Fruit fly (Drosophila melanogaster) Kc167 (cell line): Measurements from ENCODE around the gene SecCl.

Experiments
- Myc ChIP-seq: fragments of >200 bp; optimal IDR thresholded peaks from 2 replicates; lab custom pipeline; 2017; ENCODE audit warnings: missing external identifiers
- Sin3A ChIP-seq: fragments of >200 bp; optimal IDR thresholded peaks from 2 replicates; lab custom pipeline; 2018; ENCODE audit warnings: missing external identifiers
- h ChIP-seq: fragments of >200 bp; optimal IDR thresholded peaks from 3 replicates; lab custom pipeline; 2018; ENCODE audit warnings: missing external identifiers
- insv ChIP-seq: fragments of >200 bp; optimal IDR thresholded peaks from 3 replicates; lab custom pipeline; 2018; ENCODE audit warnings: missing external identifiers
- psq ChIP-seq: fragments of >200 bp; optimal IDR thresholded peaks from 2 replicates; lab custom pipeline; 2017; ENCODE audit warnings: missing external identifiers
- ttk ChIP-seq: sonication (Bioruptor generic); optimal IDR thresholded peaks from 2 replicates; lab custom pipeline; 2017; ENCODE audit warnings: missing external identifiers

The SecCl gene

dm6 chr3L:17506830-17507229 lies 36.9 kb downstream of the SecCl start:
- TF ChIP-seq psq (lab: Kevin White, UChicago), result no peak
- TF ChIP-seq Myc (lab: Kevin White, UChicago), result no peak
- no peak for TF ChIP-seq ttk (lab: Kevin White, UChicago)
- no peak for TF ChIP-seq h
- no peak for TF ChIP-seq Sin3A
- no peak for TF ChIP-seq insv (lab: Kevin White, UChicago)

- TF ChIP-seq insv (lab: Kevin White, UChicago) (no peak), Myc (lab: Kevin White, UChicago) (no peak), psq (lab: Kevin White, UChicago) (no peak), h (no peak)
Observed at dm6 chr3L:17513492-17513891, 43.6 kb downstream of the SecCl start.

DNA sequence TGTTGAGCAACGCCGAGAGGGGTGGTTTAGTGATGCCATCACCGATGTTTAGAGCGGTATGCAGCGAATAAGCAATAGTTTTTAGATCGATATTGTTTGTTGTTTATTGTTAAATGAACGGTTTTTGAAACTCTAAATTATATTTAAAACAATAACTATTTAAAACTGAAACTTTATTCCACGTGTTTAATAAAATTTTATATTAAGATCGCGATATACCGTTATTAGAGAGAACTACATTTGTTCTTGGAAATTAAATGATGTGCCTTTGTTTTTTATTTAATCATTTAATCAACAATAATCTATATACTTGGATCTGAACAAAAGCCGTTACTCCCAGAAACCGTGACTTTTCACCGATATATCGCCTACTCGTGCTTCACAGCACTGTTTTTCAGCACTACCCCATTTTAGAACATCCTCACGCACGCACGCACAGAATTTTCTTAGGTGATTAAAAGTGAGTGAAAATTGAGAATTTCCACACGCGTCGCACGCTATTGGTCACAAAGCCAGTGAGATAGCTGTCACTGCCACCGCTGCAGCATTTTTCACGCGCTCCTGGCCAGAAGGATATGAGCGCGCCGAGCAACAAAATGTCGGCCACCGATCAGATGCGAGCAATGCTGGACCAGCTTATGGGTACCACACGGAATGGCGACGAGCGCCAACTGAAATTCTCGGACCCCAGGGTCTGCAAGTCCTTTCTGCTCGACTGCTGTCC lies 44.1 kb downstream of the SecCl start, which contains the start of the genes U4-U6-60K and CG7564:
Gene U4-U6-60K (minus strand): TSS at position 20 of the 724 bp plus-strand sequence.
Gene CG7564 (plus strand): TSS at position 406 of the 724 bp plus-strand sequence.
- no peak for TF ChIP-seq psq (lab: Kevin White, UChicago)
